Worm (Caenorhabditis elegans) whole organism, young adult: ENCODE measurements around the gene mltn-8.

ENCODE experiments used
- B0261.1 ChIP-seq: sonication (generic microtip); optimal IDR thresholded peaks from 2 replicates; lab custom pipeline; 2016; ENCODE audit warnings: mild to moderate bottlenecking, missing genetic modification characterization, moderate library complexity, missing compliant biosample characterization
- F10E7.11 ChIP-seq: sonication (generic microtip); optimal IDR thresholded peaks from 2 replicates; lab custom pipeline; 2017; ENCODE audit warnings: mild to moderate bottlenecking, missing genetic modification characterization, moderate library complexity, missing compliant biosample characterization
- F23B12.7 ChIP-seq: sonication (generic microtip); optimal IDR thresholded peaks from 2 replicates; lab custom pipeline; 2017; ENCODE audit warnings: missing genetic modification characterization, mild to moderate bottlenecking, missing compliant biosample characterization, antibody characterized with exemption, moderate library complexity; ENCODE audit not compliant: insufficient read depth
- F39B2.1 ChIP-seq: fragments of 200-800 bp; sonication (Bioruptor generic); IDR thresholded peaks from 2 replicates; pipeline ENCODE4 v1.3.6; 2022; ENCODE audit warnings: missing genetic modification reagents, missing genetic modification characterization, missing compliant biosample characterization
- F57C9.4 ChIP-seq: sonication (generic microtip); optimal IDR thresholded peaks from 2 replicates; lab custom pipeline; 2017; ENCODE audit warnings: mild to moderate bottlenecking, missing genetic modification characterization, missing compliant biosample characterization
- T07F8.4 ChIP-seq: sonication (generic microtip); optimal IDR thresholded peaks from 2 replicates; lab custom pipeline; 2016; ENCODE audit warnings: mild to moderate bottlenecking, missing genetic modification characterization, moderate library complexity, missing compliant biosample characterization
- Y67H2A.10 ChIP-seq: fragments of 200-800 bp; sonication (Bioruptor generic); conservative IDR thresholded peaks from 2 replicates; pipeline ENCODE4 v1.3.6; 2022; ENCODE audit warnings: missing genetic modification reagents, missing genetic modification characterization, missing compliant biosample characterization
- Y79H2A.3 ChIP-seq: fragments of 200-800 bp; sonication (Bioruptor generic); conservative IDR thresholded peaks from 2 replicates; pipeline ENCODE4 v1.3.6; 2022; ENCODE audit warnings: missing genetic modification reagents, missing genetic modification characterization, missing compliant biosample characterization
- Y95B8A.8 ChIP-seq: fragments of 200-800 bp; sonication (Bioruptor generic); IDR thresholded peaks from 2 replicates; pipeline ENCODE4 v1.3.6; 2022; ENCODE audit warnings: missing genetic modification reagents, missing genetic modification characterization, missing compliant biosample characterization
- atf-7 ChIP-seq: sonication (generic microtip); optimal IDR thresholded peaks from 2 replicates; lab custom pipeline; 2017; ENCODE audit warnings: mild to moderate bottlenecking, missing genetic modification characterization, missing compliant biosample characterization
- attf-5 ChIP-seq: fragments of 200-800 bp; sonication (Bioruptor generic); optimal IDR thresholded peaks from 2 replicates; lab custom pipeline; 2018; ENCODE audit warnings: mild to moderate bottlenecking, missing genetic modification characterization, missing compliant biosample characterization
- cebp-1 ChIP-seq, 2 experiments: fragments of 200-800 bp in 1 of 2; sonication (Bioruptor generic) in 1 of 2; sonication (generic microtip) in 1 of 2; IDR thresholded peaks in 1 of 2; optimal IDR thresholded peaks in 1 of 2; 2 replicates each; pipeline versions ENCODE4 v1.3.6 to Lab custom; 2017 to 2022; ENCODE audit warnings: missing compliant biosample characterization in 2 of 2, missing genetic modification characterization in 2 of 2, mild to moderate bottlenecking in 1 of 2, missing genetic modification reagents in 1 of 2, moderate library complexity in 1 of 2
- ceh-100 ChIP-seq: fragments of 200-800 bp; sonication (Bioruptor generic); IDR thresholded peaks from 2 replicates; pipeline ENCODE4 v1.3.6; 2022; ENCODE audit warnings: missing genetic modification reagents, missing genetic modification characterization, missing compliant biosample characterization
- ceh-27 ChIP-seq: fragments of 200-800 bp; sonication (Bioruptor generic); optimal IDR thresholded peaks from 2 replicates; lab custom pipeline; 2018; ENCODE audit warnings: mild to moderate bottlenecking, missing genetic modification characterization, moderate library complexity, missing compliant biosample characterization
- chd-7 ChIP-seq: sonication (generic microtip); optimal IDR thresholded peaks from 2 replicates; lab custom pipeline; 2016; ENCODE audit warnings: mild to moderate bottlenecking, missing genetic modification characterization, moderate library complexity, missing compliant biosample characterization
- dox-1 ChIP-seq: fragments of 200-800 bp; sonication (Bioruptor generic); IDR thresholded peaks from 2 replicates; pipeline ENCODE4 v1.3.6; 2022; ENCODE audit warnings: missing genetic modification reagents, missing genetic modification characterization, missing compliant biosample characterization
- dpff-1 ChIP-seq: sonication (generic microtip); optimal IDR thresholded peaks from 2 replicates; lab custom pipeline; 2017; ENCODE audit warnings: mild to moderate bottlenecking, missing genetic modification characterization, missing compliant biosample characterization
- dpl-1 ChIP-seq: fragments of 150-350 bp; optimal IDR thresholded peaks from 2 replicates; lab custom pipeline; 2014; ENCODE audit warnings: missing biosample characterization, missing genetic modification reagents, missing genetic modification characterization
- ets-4 ChIP-seq: fragments of 200-800 bp; sonication (Bioruptor generic); optimal IDR thresholded peaks from 2 replicates; lab custom pipeline; 2018; ENCODE audit warnings: mild to moderate bottlenecking, missing genetic modification characterization, missing compliant biosample characterization
- hlh-26 ChIP-seq: fragments of 200-800 bp; sonication (Bioruptor generic); conservative IDR thresholded peaks from 2 replicates; pipeline ENCODE4 v1.3.6; 2022; ENCODE audit warnings: missing genetic modification reagents, missing genetic modification characterization, missing compliant biosample characterization
- hrde-1 ChIP-seq: sonication (generic microtip); optimal IDR thresholded peaks from 2 replicates; lab custom pipeline; 2016; ENCODE audit warnings: missing genetic modification characterization, mild to moderate bottlenecking, missing compliant biosample characterization, moderate library complexity, missing genotype, missing genetic modification reagents, borderline replicate concordance
- lin-54 ChIP-seq: fragments of 200-800 bp; sonication (Bioruptor generic); optimal IDR thresholded peaks from 2 replicates; lab custom pipeline; 2018; ENCODE audit warnings: mild to moderate bottlenecking, missing genetic modification characterization, missing compliant biosample characterization
- madf-10 ChIP-seq: sonication (generic microtip); optimal IDR thresholded peaks from 2 replicates; lab custom pipeline; 2016; ENCODE audit warnings: mild to moderate bottlenecking, missing genetic modification characterization, missing compliant biosample characterization
- mel-28 ChIP-seq: sonication (generic microtip); optimal IDR thresholded peaks from 2 replicates; lab custom pipeline; 2016; ENCODE audit warnings: borderline replicate concordance, mild to moderate bottlenecking, missing genetic modification characterization, missing compliant biosample characterization
- mxl-1 ChIP-seq: sonication (generic microtip); optimal IDR thresholded peaks from 2 replicates; lab custom pipeline; 2016; ENCODE audit warnings: missing genetic modification characterization, missing compliant biosample characterization
- nfyb-1 ChIP-seq: fragments of 200-800 bp; sonication (Bioruptor generic); IDR thresholded peaks from 2 replicates; pipeline ENCODE4 v1.3.6; 2022; ENCODE audit warnings: missing genetic modification reagents, missing genetic modification characterization, missing compliant biosample characterization
- nhr-179 ChIP-seq: sonication (generic microtip); optimal IDR thresholded peaks from 2 replicates; lab custom pipeline; 2016; ENCODE audit warnings: mild to moderate bottlenecking, missing genetic modification characterization, missing compliant biosample characterization
- nhr-80 ChIP-seq: sonication (generic microtip); optimal IDR thresholded peaks from 2 replicates; lab custom pipeline; 2016; ENCODE audit warnings: missing genetic modification characterization, missing compliant biosample characterization
- nhr-90 ChIP-seq: sonication (generic microtip); optimal IDR thresholded peaks from 2 replicates; lab custom pipeline; 2016; ENCODE audit warnings: missing genotype, mild to moderate bottlenecking, missing genetic modification characterization, missing compliant biosample characterization
- pbrm-1 ChIP-seq: fragments of 200-800 bp; sonication (Bioruptor generic); IDR thresholded peaks from 2 replicates; pipeline ENCODE4 v1.3.6; 2022; ENCODE audit warnings: missing genetic modification reagents, missing genetic modification characterization, missing compliant biosample characterization
- pha-4 ChIP-seq: fragments of 150-350 bp; sonication (generic microtip); optimal IDR thresholded peaks from 2 replicates; lab custom pipeline; 2014; ENCODE audit warnings: missing biosample characterization, missing genetic modification reagents, missing genetic modification characterization
- rec-8 ChIP-seq, 2 experiments: sonication (generic microtip); optimal IDR thresholded peaks; 2 replicates each; lab custom pipeline; 2016; ENCODE audit warnings: mild to moderate bottlenecking in 2 of 2, missing genetic modification characterization in 2 of 2, missing genetic modification reagents in 2 of 2, missing genotype in 2 of 2, missing biosample characterization in 1 of 2, missing compliant biosample characterization in 1 of 2, moderate library complexity in 1 of 2
- snpc-4 ChIP-seq, 5 experiments: fragments of 150-350 bp in 1 of 5; sonication (generic microtip) in 4 of 5; optimal IDR thresholded peaks; 2 replicates each; lab custom pipeline; 2014 to 2018; ENCODE audit warnings: missing genetic modification characterization in 5 of 5, missing biosample characterization in 3 of 5, antibody characterized with exemption in 2 of 5, mild to moderate bottlenecking in 2 of 5, missing compliant biosample characterization in 2 of 5, missing genotype in 2 of 5, moderate library complexity in 2 of 5, missing genetic modification reagents in 1 of 5
- unc-62 ChIP-seq: fragments of 150-350 bp; optimal IDR thresholded peaks from 2 replicates; lab custom pipeline; 2014; ENCODE audit warnings: missing biosample characterization, missing genetic modification reagents, missing genetic modification characterization
- ztf-25 ChIP-seq: fragments of 200-800 bp; sonication (Bioruptor generic); IDR thresholded peaks from 2 replicates; pipeline ENCODE4 v1.3.6; 2022; ENCODE audit warnings: missing genetic modification reagents, missing genetic modification characterization, missing compliant biosample characterization

mltn-8 gene

ce11 chrV:333713-334112 is 46.4 kb downstream of the mltn-8 start:
- TF ChIP-seq nfyb-1 (GFP tag; lab: Robert Waterston, UW) (peak; percentile 45; the same call in 1 of the 2 replicates), pha-4 (tag; lab: Kevin White, UChicago) (peak; percentile 30), atf-7 (tag; lab: Kevin White, UChicago) (peak; percentile 77), rec-8 (tag; optimal IDR thresholded peaks at IDR 0.05; lab: Kevin White, UChicago) (no peak), dpl-1 (GFP tag; lab: Kevin White, UChicago) (no peak), hrde-1 (tag; lab: Kevin White, UChicago) (no peak), Y67H2A.10 (no peak), lin-54 (no peak), F39B2.1 (GFP tag; lab: Robert Waterston, UW) (no peak), nhr-80 (tag; lab: Kevin White, UChicago) (peak; percentile 89), ceh-100 (GFP tag; lab: Robert Waterston, UW) (no peak), nhr-179 (tag; lab: Kevin White, UChicago) (no peak), snpc-4 (GFP tag; optimal IDR thresholded peaks at IDR 0.05; lab: Kevin White, UChicago) (no peak), snpc-4 (tag; optimal IDR thresholded peaks at IDR 0.05; lab: Kevin White, UChicago) (peak; percentile 26 to 86 (median 57)), cebp-1 (GFP tag; IDR thresholded peaks at IDR 0.05; lab: Robert Waterston, UW) (no peak), cebp-1 (tag; optimal IDR thresholded peaks at IDR 0.05; lab: Kevin White, UChicago) (peak; percentile 68), nhr-90 (tag; lab: Kevin White, UChicago) (peak; percentile 8), hlh-26 (GFP tag; lab: Robert Waterston, UW) (no peak), ets-4 (peak; percentile 81), unc-62 (GFP tag; lab: Kevin White, UChicago) (peak; percentile 49), F10E7.11 (tag; lab: Kevin White, UChicago) (no peak), Y79H2A.3 (GFP tag; lab: Robert Waterston, UW) (no peak), Y95B8A.8 (GFP tag; lab: Robert Waterston, UW) (no peak), ceh-27 (GFP tag; lab: Kevin White, UChicago) (no peak), madf-10 (tag; lab: Kevin White, UChicago) (no peak), T07F8.4 (no peak), dox-1 (peak; percentile 55; the same call in 1 of the 2 replicates), mel-28 (tag; lab: Kevin White, UChicago) (no peak)

ce11 chrV:332585-332984 is 47.5 kb downstream of the mltn-8 start:
- TF ChIP-seq F23B12.7 (no peak), nhr-80 (tag; lab: Kevin White, UChicago) (peak; percentile 94), cebp-1 (GFP tag; IDR thresholded peaks at IDR 0.05; lab: Robert Waterston, UW) (peak; percentile 60; the same call in 1 of the 2 replicates), cebp-1 (tag; optimal IDR thresholded peaks at IDR 0.05; lab: Kevin White, UChicago) (peak; percentile 80), Y95B8A.8 (GFP tag; lab: Robert Waterston, UW) (no peak), pbrm-1 (GFP tag; lab: Robert Waterston, UW) (0 out of 2 replicates have a peak, but pooled peaks have one; percentile 25), pha-4 (tag; lab: Kevin White, UChicago) (peak; percentile 9), T07F8.4 (no peak), mxl-1 (tag; lab: Kevin White, UChicago) (no peak), dox-1 (peak; percentile 53), ets-4 (peak; percentile 56), attf-5 (GFP tag; lab: Kevin White, UChicago) (no peak)

ce11 chrV:331245-331644 is 48.8 kb downstream of the mltn-8 start:
- TF ChIP-seq Y67H2A.10 (no peak), nhr-80 (tag; lab: Kevin White, UChicago) (peak; percentile 71)

- no peak for TF ChIP-seq dpff-1 (tag; lab: Kevin White, UChicago)
- TF ChIP-seq ets-4: no peak
- TF ChIP-seq Y95B8A.8 (GFP tag; lab: Robert Waterston, UW): no peak
- no peak for TF ChIP-seq F57C9.4 (tag; lab: Kevin White, UChicago)
- TF ChIP-seq dox-1: no peak
- no peak for TF ChIP-seq B0261.1 (tag; lab: Kevin White, UChicago)
- TF ChIP-seq chd-7 (tag; lab: Kevin White, UChicago): no peak
- TF ChIP-seq mel-28 (tag; lab: Kevin White, UChicago): no peak
- TF ChIP-seq ztf-25 (GFP tag; lab: Robert Waterston, UW): no peak
Observed at ce11 chrV:330625-331024, 49.5 kb downstream of the mltn-8 start, which contains the start of gene abt-4. Gene abt-4 (minus strand): TSS chrV:330725.
